Fruit fly (Drosophila melanogaster) S2 (cell line): ENCODE results near the gene nAChRalpha3.

Source experiments
- CG8478 ChIP-seq: fragments of >200 bp; optimal IDR thresholded peaks from 2 replicates; lab custom pipeline; 2018
- CTCF ChIP-seq, 2 experiments: fragments of >200 bp; optimal IDR thresholded peaks; 2 replicates each; lab custom pipeline; 2018

dm6 chrX:8409793-8410192, 42.8 kb upstream of the nAChRalpha3 start:
- TF ChIP-seq CG8478 (lab: Kevin White, UChicago), result no peak
- TF ChIP-seq CTCF (optimal IDR thresholded peaks at IDR 0.05; lab: Kevin White, UChicago), result no peak
